Worm (Caenorhabditis elegans) whole organism, L1 larva: Measurements from ENCODE around the gene vab-7.
A peak's percentile ranks its signal among the peaks of the same experiment; 100 is the strongest.

ENCODE experiments used
- C34B4.2 ChIP-seq: sonication (generic microtip); optimal IDR thresholded peaks from 2 replicates; lab custom pipeline; 2017; ENCODE audit warnings: mild to moderate bottlenecking, missing genetic modification characterization, missing compliant biosample characterization
- Y116A8C.19 ChIP-seq: sonication (generic microtip); optimal IDR thresholded peaks from 2 replicates; lab custom pipeline; 2016; ENCODE audit warnings: missing compliant biosample characterization, missing genetic modification characterization, borderline replicate concordance
- aha-1 ChIP-seq: fragments of 150-350 bp; optimal IDR thresholded peaks from 2 replicates; lab custom pipeline; 2014; ENCODE audit warnings: missing biosample characterization, missing genetic modification characterization
- alr-1 ChIP-seq: fragments of 200-800 bp; sonication (Bioruptor generic); optimal IDR thresholded peaks from 2 replicates; lab custom pipeline; 2018; ENCODE audit warnings: borderline replicate concordance, mild to moderate bottlenecking, missing genetic modification characterization, missing compliant biosample characterization
- aly-2 ChIP-seq: fragments of 150-350 bp; optimal IDR thresholded peaks from 2 replicates; lab custom pipeline; 2014; ENCODE audit warnings: missing biosample characterization, missing genetic modification characterization
- ama-1 ChIP-seq: fragments of 150-350 bp; optimal IDR thresholded peaks from 2 replicates; lab custom pipeline; 2014
- ceh-90 ChIP-seq: sonication (generic microtip); optimal IDR thresholded peaks from 2 replicates; lab custom pipeline; 2016; ENCODE audit warnings: missing genetic modification characterization, missing compliant biosample characterization
- ces-1 ChIP-seq: fragments of 150-350 bp; optimal IDR thresholded peaks from 2 replicates; lab custom pipeline; 2014; ENCODE audit warnings: missing biosample characterization, missing genetic modification reagents, missing genetic modification characterization
- efl-3 ChIP-seq: fragments of 200-800 bp; sonication (Bioruptor generic); optimal IDR thresholded peaks from 2 replicates; lab custom pipeline; 2018; ENCODE audit warnings: mild to moderate bottlenecking, missing genetic modification characterization, missing compliant biosample characterization
- egl-27 ChIP-seq, 2 experiments: fragments of 150-350 bp in 1 of 2; sonication (generic microtip); optimal IDR thresholded peaks; 3 replicates each; lab custom pipeline; 2017 to 2018; ENCODE audit warnings: missing biosample characterization in 2 of 2, missing genetic modification characterization in 2 of 2, missing genetic modification reagents in 2 of 2
- elt-3 ChIP-seq, 6 experiments: fragments of 150-350 bp in 1 of 6; sonication (generic microtip); optimal IDR thresholded peaks; 2 replicates each; lab custom pipeline; 2017 to 2018; ENCODE audit warnings: missing biosample characterization in 6 of 6, missing genetic modification characterization in 6 of 6, inconsistent platforms in 1 of 6
- fkh-10 ChIP-seq: sonication (generic microtip); optimal IDR thresholded peaks from 2 replicates; lab custom pipeline; 2017; ENCODE audit warnings: missing biosample characterization, missing genetic modification reagents, missing genetic modification characterization
- fkh-4 ChIP-seq: sonication (generic microtip); optimal IDR thresholded peaks from 2 replicates; lab custom pipeline; 2016; ENCODE audit warnings: missing compliant biosample characterization, missing genetic modification characterization, borderline replicate concordance
- hlh-17 ChIP-seq: fragments of 200-800 bp; sonication (Bioruptor generic); optimal IDR thresholded peaks from 2 replicates; lab custom pipeline; 2018; ENCODE audit warnings: missing genetic modification characterization, mild to moderate bottlenecking, missing compliant biosample characterization, moderate library complexity, borderline replicate concordance
- hpl-2 ChIP-seq: fragments of 150-350 bp; optimal IDR thresholded peaks from 2 replicates; lab custom pipeline; 2014; ENCODE audit warnings: missing biosample characterization, missing genetic modification reagents, missing genetic modification characterization
- jun-1 ChIP-seq: fragments of 150-350 bp; optimal IDR thresholded peaks from 2 replicates; lab custom pipeline; 2014; ENCODE audit warnings: missing biosample characterization, missing genetic modification reagents, missing genetic modification characterization
- lin-13 ChIP-seq: fragments of 150-350 bp; optimal IDR thresholded peaks from 2 replicates; lab custom pipeline; 2014; ENCODE audit warnings: missing biosample characterization, missing genetic modification reagents, missing genetic modification characterization
- lin-39 ChIP-seq: fragments of 150-350 bp; optimal IDR thresholded peaks from 2 replicates; lab custom pipeline; 2014; ENCODE audit warnings: missing biosample characterization, missing genetic modification reagents, missing genetic modification characterization
- lir-3 ChIP-seq: sonication (generic microtip); optimal IDR thresholded peaks from 2 replicates; lab custom pipeline; 2016; ENCODE audit warnings: mild to moderate bottlenecking, missing genetic modification characterization, moderate library complexity, missing compliant biosample characterization; ENCODE audit not compliant: poor library complexity
- lsy-2 ChIP-seq, 2 experiments: fragments of 150-350 bp; optimal IDR thresholded peaks; 2 replicates each; lab custom pipeline; 2014; ENCODE audit warnings: missing biosample characterization in 2 of 2, missing genetic modification characterization in 2 of 2
- mdl-1 ChIP-seq, 2 experiments: fragments of 150-350 bp; optimal IDR thresholded peaks; 2 replicates each; lab custom pipeline; 2014 to 2017; ENCODE audit warnings: missing biosample characterization in 2 of 2, missing genetic modification characterization in 2 of 2, inconsistent platforms in 1 of 2
- nhr-12 ChIP-seq: sonication (generic microtip); optimal IDR thresholded peaks from 2 replicates; lab custom pipeline; 2017; ENCODE audit warnings: missing biosample characterization, missing genetic modification characterization
- nhr-19 ChIP-seq: fragments of 200-800 bp; sonication (Bioruptor generic); conservative IDR thresholded peaks from 2 replicates; pipeline ENCODE4 v1.3.6; 2022; ENCODE audit warnings: missing genetic modification characterization, missing compliant biosample characterization
- nhr-28 ChIP-seq: fragments of 150-350 bp; optimal IDR thresholded peaks from 2 replicates; lab custom pipeline; 2014; ENCODE audit warnings: missing biosample characterization, missing genetic modification characterization
- nhr-71 ChIP-seq: sonication (generic microtip); optimal IDR thresholded peaks from 2 replicates; lab custom pipeline; 2016; ENCODE audit warnings: mild to moderate bottlenecking, missing genetic modification characterization, moderate library complexity, missing compliant biosample characterization
- nhr-76 ChIP-seq: sonication (generic microtip); optimal IDR thresholded peaks from 2 replicates; lab custom pipeline; 2017; ENCODE audit warnings: missing biosample characterization, missing genetic modification characterization
- nhr-77 ChIP-seq: fragments of 150-350 bp; optimal IDR thresholded peaks from 2 replicates; lab custom pipeline; 2014; ENCODE audit warnings: missing biosample characterization, missing genetic modification characterization
- nhr-85 ChIP-seq: sonication (generic microtip); peaks from one replicate; lab custom pipeline; 2016; ENCODE audit warnings: missing genetic modification characterization, inconsistent platforms, missing compliant biosample characterization
- pag-3 ChIP-seq: sonication (generic microtip); optimal IDR thresholded peaks from 2 replicates; lab custom pipeline; 2017; ENCODE audit warnings: missing genetic modification characterization, mild to moderate bottlenecking, missing compliant biosample characterization, antibody characterized with exemption, borderline replicate concordance; ENCODE audit not compliant: insufficient read depth
- pqm-1 ChIP-seq: sonication (generic microtip); optimal IDR thresholded peaks from 3 replicates; lab custom pipeline; 2017; ENCODE audit warnings: missing biosample characterization, missing genetic modification characterization
- rnt-1 ChIP-seq: sonication (generic microtip); optimal IDR thresholded peaks from 2 replicates; lab custom pipeline; 2016; ENCODE audit warnings: mild to moderate bottlenecking, missing genetic modification characterization, moderate library complexity, missing compliant biosample characterization
- snpc-4 ChIP-seq: fragments of 150-350 bp; optimal IDR thresholded peaks from 2 replicates; lab custom pipeline; 2014; ENCODE audit warnings: missing biosample characterization, missing genetic modification characterization
- snu-23 ChIP-seq: sonication (generic microtip); optimal IDR thresholded peaks from 2 replicates; lab custom pipeline; 2016; ENCODE audit warnings: missing genetic modification characterization, missing compliant biosample characterization
- sox-4 ChIP-seq: sonication (generic microtip); optimal IDR thresholded peaks from 2 replicates; lab custom pipeline; 2016; ENCODE audit warnings: missing genetic modification characterization, missing compliant biosample characterization
- tbx-2 ChIP-seq: sonication (generic microtip); optimal IDR thresholded peaks from 2 replicates; lab custom pipeline; 2016; ENCODE audit warnings: missing genetic modification characterization, missing compliant biosample characterization
- tlp-1 ChIP-seq: fragments of 150-350 bp; optimal IDR thresholded peaks from 2 replicates; lab custom pipeline; 2014; ENCODE audit warnings: missing biosample characterization, missing genetic modification characterization
- unc-130 ChIP-seq: fragments of 150-350 bp; optimal IDR thresholded peaks from 2 replicates; lab custom pipeline; 2017; ENCODE audit warnings: missing biosample characterization, missing genetic modification characterization, inconsistent platforms
- unc-86 ChIP-seq: sonication (generic microtip); optimal IDR thresholded peaks from 2 replicates; lab custom pipeline; 2016; ENCODE audit warnings: missing genetic modification characterization, missing compliant biosample characterization
- zip-4 ChIP-seq: fragments of 200-800 bp; sonication (Bioruptor generic); optimal IDR thresholded peaks from 2 replicates; lab custom pipeline; 2018; ENCODE audit warnings: mild to moderate bottlenecking, missing genetic modification characterization, moderate library complexity, missing compliant biosample characterization

Gene vab-7

DNA sequence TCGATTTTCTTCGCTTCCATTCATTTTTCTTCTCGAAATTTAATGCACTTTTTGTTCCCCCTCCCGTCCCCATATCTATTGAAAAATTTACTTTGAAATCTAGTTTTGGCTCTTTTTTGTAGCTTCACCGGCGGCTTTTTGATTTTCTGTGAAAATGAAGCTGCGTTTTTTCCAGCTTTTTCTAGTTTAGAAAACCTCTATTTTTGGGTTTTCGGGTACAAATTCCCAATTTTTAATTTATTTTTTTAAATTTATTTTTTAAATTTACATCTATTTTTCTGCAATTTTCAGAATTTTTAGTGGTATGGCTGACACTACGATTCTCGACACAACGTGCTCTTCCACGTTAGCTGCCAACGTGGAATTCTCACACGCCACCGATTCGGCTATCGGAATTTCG, 27.0 kb downstream of the vab-7 start, which contains the start of gene strd-1:
Gene strd-1, plus strand, starts transcription at position 301 of the 400 bp plus-strand sequence.
- TF ChIP-seq elt-3 (tag; optimal IDR thresholded peaks at IDR 0.05; lab: Kevin White, UChicago) = no peak
- TF ChIP-seq lsy-2 (tag; optimal IDR thresholded peaks at IDR 0.05; lab: Kevin White, UChicago) = no peak
- no peak for TF ChIP-seq egl-27 (tag; optimal IDR thresholded peaks at IDR 0.05; lab: Kevin White, UChicago)
- no peak for TF ChIP-seq lir-3 (tag; lab: Kevin White, UChicago)
- TF ChIP-seq lin-13 (GFP tag; lab: Kevin White, UChicago) = no peak
- no peak for TF ChIP-seq tbx-2 (tag; lab: Kevin White, UChicago)
- TF ChIP-seq fkh-10 (GFP tag; lab: Kevin White, UChicago) = no peak
- TF ChIP-seq nhr-77 = no peak
- no peak for TF ChIP-seq C34B4.2
- TF ChIP-seq aha-1 (tag; lab: Kevin White, UChicago) = no peak
- TF ChIP-seq lin-39 = no peak
- no peak for TF ChIP-seq zip-4 (GFP tag; lab: Kevin White, UChicago)
- no peak for TF ChIP-seq snu-23 (GFP tag; lab: Kevin White, UChicago)
- no peak for TF ChIP-seq aly-2 (tag; lab: Kevin White, UChicago)
- no peak for TF ChIP-seq snpc-4
- TF ChIP-seq ces-1 = no peak
- no peak for TF ChIP-seq ama-1 (lab: Kevin White, UChicago)
- no peak for TF ChIP-seq efl-3 (GFP tag; lab: Kevin White, UChicago)
- no peak for TF ChIP-seq tlp-1 (tag; lab: Kevin White, UChicago)

DNA sequence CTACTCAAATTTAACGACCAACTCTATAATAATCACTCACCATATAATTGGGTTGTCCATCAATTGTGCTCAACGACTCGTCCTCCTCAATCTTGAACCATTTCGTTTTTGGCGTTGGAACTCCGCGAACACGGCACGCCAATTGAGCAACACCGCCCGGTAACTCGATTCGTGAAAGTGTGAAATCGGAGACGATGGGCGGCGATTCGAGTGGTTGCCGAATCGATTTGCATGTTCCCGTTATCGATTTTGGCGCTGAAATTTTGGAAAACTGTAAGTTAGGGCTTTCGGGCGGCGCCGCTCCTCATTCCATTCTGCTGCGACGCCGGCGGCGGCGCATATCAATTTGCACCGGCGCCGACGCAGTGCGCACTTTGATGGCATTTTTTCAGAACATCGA, 31.6 kb downstream of the vab-7 start:
- TF ChIP-seq snu-23 (GFP tag; lab: Kevin White, UChicago) = no peak
- TF ChIP-seq pqm-1 (tag; lab: Kevin White, UChicago) = no peak
- no peak for TF ChIP-seq Y116A8C.19 (tag; lab: Kevin White, UChicago)
- no peak for TF ChIP-seq lin-13 (GFP tag; lab: Kevin White, UChicago)
- no peak for TF ChIP-seq nhr-76
- TF ChIP-seq mdl-1 (tag; optimal IDR thresholded peaks at IDR 0.05; lab: Kevin White, UChicago) = no peak
- TF ChIP-seq nhr-28 (tag; lab: Kevin White, UChicago) = no peak
- TF ChIP-seq nhr-19 (GFP tag; lab: Robert Waterston, UW) = no peak
- no peak for TF ChIP-seq ceh-90 (tag; lab: Kevin White, UChicago)
- no peak for TF ChIP-seq lin-39
- no peak for TF ChIP-seq tlp-1 (tag; lab: Kevin White, UChicago)
- TF ChIP-seq, all 84 proteins: peak for 0

DNA sequence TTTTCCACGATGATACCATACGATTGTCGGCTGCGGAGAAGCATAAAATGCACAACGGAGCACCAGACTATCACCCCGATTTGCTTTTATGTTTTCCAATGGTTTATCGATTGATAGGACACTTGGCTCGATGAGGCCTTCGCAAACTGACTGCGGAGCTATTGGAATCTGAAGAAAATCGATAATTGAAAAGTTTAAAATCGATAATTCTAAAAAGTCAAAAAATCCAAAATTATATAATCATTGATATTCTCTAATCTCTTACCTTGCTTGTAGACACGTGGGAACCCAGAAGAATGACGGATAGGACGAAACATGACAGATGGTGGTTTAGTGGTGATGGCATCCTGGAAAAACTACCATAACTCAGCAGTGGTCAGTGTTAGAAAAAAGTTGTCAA, 33.0 kb downstream of the vab-7 start, which contains the start of gene zig-5:
Gene zig-5, minus strand, starts transcription at position 349 of the 400 bp plus-strand sequence.
- TF ChIP-seq rnt-1 (tag; lab: Kevin White, UChicago) (no peak), pag-3 (tag; lab: Kevin White, UChicago) (no peak), jun-1 (tag; lab: Kevin White, UChicago) (no peak), zip-4 (GFP tag; lab: Kevin White, UChicago) (no peak), nhr-12 (tag; lab: Kevin White, UChicago) (no peak)
- TF ChIP-seq, all 84 proteins: peak for 0

DNA sequence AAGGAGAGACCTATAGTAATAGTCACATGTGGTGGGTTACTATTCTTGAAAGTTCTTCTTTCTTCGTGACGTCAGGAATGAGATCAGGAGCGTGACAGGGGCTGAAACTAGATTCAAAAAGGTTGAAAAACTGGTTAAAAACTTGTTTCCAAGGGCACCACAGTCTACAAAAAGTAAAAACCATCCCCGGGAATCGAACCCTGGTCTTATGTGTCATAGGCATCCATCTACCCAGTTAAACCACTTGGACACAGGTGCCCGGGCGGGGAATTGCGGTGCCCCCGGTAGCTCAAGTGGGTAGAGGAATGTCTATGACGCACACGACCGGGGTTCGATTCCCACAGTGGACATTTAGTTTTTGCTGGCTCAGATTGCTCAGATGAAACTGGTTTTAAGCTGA, 37.1 kb downstream of the vab-7 start:
- TF ChIP-seq nhr-85 (tag; lab: Kevin White, UChicago) = peak; percentile 59
- TF ChIP-seq nhr-71 (tag; lab: Kevin White, UChicago) = peak; percentile 4
- no peak for TF ChIP-seq alr-1 (tag; lab: Kevin White, UChicago)

DNA sequence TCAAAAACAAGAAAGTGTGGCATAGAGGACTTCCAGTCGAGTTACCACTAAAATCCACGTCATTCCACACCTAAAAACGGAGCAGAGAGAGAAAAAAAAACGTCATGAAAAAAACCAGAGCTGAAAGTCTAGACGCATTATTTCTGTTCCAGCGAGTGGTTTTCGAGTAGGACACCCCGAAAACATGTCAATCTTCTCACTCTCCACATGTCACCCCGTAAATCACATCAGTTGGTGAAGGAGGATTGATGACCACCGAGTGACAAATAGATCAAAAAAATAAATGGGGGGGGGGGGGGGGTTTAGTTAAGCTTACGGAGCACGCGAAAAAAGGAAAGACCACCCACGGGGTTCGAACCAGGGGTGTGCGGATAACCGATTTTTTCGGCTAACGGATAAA, 37.6 kb downstream of the vab-7 start:
- TF ChIP-seq hlh-17 (no peak), snu-23 (GFP tag; lab: Kevin White, UChicago) (no peak), jun-1 (tag; lab: Kevin White, UChicago) (no peak), nhr-85 (tag; lab: Kevin White, UChicago) (no peak), sox-4 (tag; lab: Kevin White, UChicago) (no peak), unc-130 (no peak), pag-3 (tag; lab: Kevin White, UChicago) (no peak), hpl-2 (GFP tag; lab: Kevin White, UChicago) (no peak), ceh-90 (tag; lab: Kevin White, UChicago) (no peak), unc-86 (tag; lab: Kevin White, UChicago) (no peak), fkh-4 (no peak), alr-1 (tag; lab: Kevin White, UChicago) (no peak), Y116A8C.19 (tag; lab: Kevin White, UChicago) (no peak), aha-1 (tag; lab: Kevin White, UChicago) (no peak)
